Worm (Caenorhabditis elegans) whole organism, L4 larva: Measurements from ENCODE around the gene W02D7.12.

Source experiments
- F44E2.7 ChIP-seq: fragments of 200-800 bp; sonication (Bioruptor generic); IDR thresholded peaks from 2 replicates; pipeline ENCODE4 v2.1.2; 2022; ENCODE audit warnings: missing genetic modification characterization, missing compliant biosample characterization
- Y75B8A.6 ChIP-seq: fragments of 200-800 bp; sonication (Bioruptor generic); IDR thresholded peaks from 2 replicates; pipeline ENCODE4 v1.3.6; 2022; ENCODE audit warnings: missing genetic modification reagents, missing genetic modification characterization, missing compliant biosample characterization
- daf-12 ChIP-seq: fragments of 150-350 bp; optimal IDR thresholded peaks from 2 replicates; lab custom pipeline; 2014; ENCODE audit warnings: missing biosample characterization, missing genetic modification reagents, missing genetic modification characterization
- hlh-30 ChIP-seq: sonication (generic microtip); optimal IDR thresholded peaks from 2 replicates; lab custom pipeline; 2017; ENCODE audit warnings: antibody characterized with exemption, mild to moderate bottlenecking, missing genetic modification characterization, missing compliant biosample characterization; ENCODE audit not compliant: insufficient read depth
- nhr-102 ChIP-seq: sonication (generic microtip); optimal IDR thresholded peaks from 2 replicates; lab custom pipeline; 2016; ENCODE audit warnings: mild to moderate bottlenecking, missing genetic modification characterization, moderate library complexity, missing compliant biosample characterization
- nhr-11 ChIP-seq: fragments of 150-350 bp; optimal IDR thresholded peaks from 2 replicates; lab custom pipeline; 2014; ENCODE audit warnings: missing biosample characterization, missing genetic modification characterization
- nhr-237 ChIP-seq: sonication (generic microtip); optimal IDR thresholded peaks from 2 replicates; lab custom pipeline; 2017; ENCODE audit warnings: missing biosample characterization, missing genetic modification characterization
- unc-62 ChIP-seq, 3 experiments: fragments of 150-350 bp in 1 of 3; sonication (generic microtip); optimal IDR thresholded peaks in 2 of 3; peaks in 1 of 3; 1 replicate in 1 of 3; 2 replicates in 2 of 3; lab custom pipeline; 2014 to 2017; ENCODE audit warnings: missing biosample characterization in 3 of 3, missing genetic modification characterization in 3 of 3, missing genetic modification reagents in 3 of 3, missing genotype in 1 of 3

DNA sequence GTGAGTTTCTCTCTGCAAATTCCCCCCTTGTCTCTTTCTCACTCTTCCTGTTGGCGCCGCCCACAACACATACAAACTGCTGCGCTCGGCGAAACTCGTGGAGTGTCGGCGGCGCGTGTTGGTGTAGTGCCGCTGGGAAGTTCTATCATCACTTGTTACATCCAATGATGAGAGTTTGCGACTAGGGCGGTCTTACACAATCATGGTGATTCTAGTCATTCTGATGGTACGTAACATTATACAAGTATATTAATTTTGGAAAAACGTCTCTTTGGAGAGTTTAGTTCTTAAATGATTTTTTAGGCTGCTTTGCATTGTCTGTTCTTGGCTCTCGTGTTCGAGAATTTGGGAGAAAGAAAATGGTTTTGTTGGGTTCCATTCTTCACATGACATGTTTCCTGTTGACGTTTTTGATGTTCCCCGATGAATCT is 37.7 kb downstream of the W02D7.12 start:
- TF ChIP-seq F44E2.7 (no peak), nhr-102 (tag; lab: Kevin White, UChicago) (peak; percentile 91), hlh-30 (tag; lab: Kevin White, UChicago) (peak; percentile 74), Y75B8A.6 (GFP tag; lab: Robert Waterston, UW) (no peak), nhr-237 (tag; lab: Kevin White, UChicago) (no peak), unc-62 (GFP tag; optimal IDR thresholded peaks at IDR 0.05 in 1 of 2; lab: Kevin White, UChicago) (no peak), unc-62 (tag; optimal IDR thresholded peaks at IDR 0.05; lab: Kevin White, UChicago) (no peak), nhr-11 (tag; lab: Kevin White, UChicago) (peak; percentile 32), daf-12 (tag; lab: Kevin White, UChicago) (no peak)
